Fruit fly (Drosophila melanogaster): ENCODE data around the gene obst-H.

DNA sequence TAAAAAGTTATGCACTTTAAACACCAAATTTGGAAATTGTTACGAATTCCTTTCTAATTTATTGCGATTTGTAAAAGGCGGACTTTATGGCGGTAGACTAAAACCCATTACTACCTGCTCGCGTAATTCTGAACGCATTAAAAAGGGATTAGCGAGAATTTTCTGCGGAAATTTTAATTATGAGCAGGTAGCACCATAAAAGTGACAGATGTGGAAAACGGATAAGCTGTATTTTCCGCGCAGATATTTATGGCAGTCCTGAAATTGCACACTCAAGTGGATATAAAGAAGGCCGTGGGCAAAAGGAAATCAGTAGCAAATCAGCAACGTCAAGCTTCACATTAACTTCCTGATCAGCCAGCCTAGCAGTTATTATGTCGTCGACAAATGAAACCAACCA lies 20.3 kb downstream of the obst-H start, which contains the start of gene Z600:
- TF ChIP-seq EcR (GFP tag; optimal IDR thresholded peaks at IDR 0.05) (no peak), CG8478 (optimal IDR thresholded peaks at IDR 0.05) (no peak), Dll (optimal IDR thresholded peaks at IDR 0.05) (no peak), usp (GFP tag; optimal IDR thresholded peaks at IDR 0.05) (no peak), psq (optimal IDR thresholded peaks at IDR 0.05) (no peak), pan (optimal IDR thresholded peaks at IDR 0.05) (no peak)
